Fruit fly (Drosophila melanogaster) whole organism, embryonic: ENCODE data around the gene bmm.

Experiments used
- ATbp ChIP-seq: fragments of 200-800 bp; sonication (Bioruptor generic); optimal IDR thresholded peaks from 2 replicates; lab custom pipeline; 2017; ENCODE audit warnings: missing biosample characterization, mild to moderate bottlenecking, missing genetic modification characterization, missing genetic modification reagents
- Antp ChIP-seq: fragments of 200-800 bp; sonication (Bioruptor generic); optimal IDR thresholded peaks from 3 replicates; lab custom pipeline; 2016; ENCODE audit warnings: missing biosample characterization, missing genetic modification characterization
- B-H1 ChIP-seq: fragments of 200-800 bp; sonication (Bioruptor generic); IDR thresholded peaks from 3 replicates; pipeline ENCODE4 v1.3.6; 2022; ENCODE audit warnings: missing biosample characterization, missing genetic modification characterization
- CG1024 ChIP-seq: fragments of 200-800 bp; sonication (Bioruptor generic); IDR thresholded peaks from 2 replicates; pipeline ENCODE4 v1.3.6; 2022; ENCODE audit warnings: missing biosample characterization, missing genetic modification characterization
- CG10565 ChIP-seq: fragments of 200-800 bp; sonication (Bioruptor generic); optimal IDR thresholded peaks from 3 replicates; lab custom pipeline; 2016; ENCODE audit warnings: missing biosample characterization, mild to moderate bottlenecking, missing genetic modification characterization
- CG12391 ChIP-seq: fragments of 200-800 bp; sonication (Bioruptor generic); optimal IDR thresholded peaks from 3 replicates; lab custom pipeline; 2018; ENCODE audit warnings: missing biosample characterization, mild to moderate bottlenecking, missing genetic modification characterization, moderate library complexity
- CG15011 ChIP-seq: fragments of 200-800 bp; sonication (Bioruptor generic); optimal IDR thresholded peaks from 3 replicates; lab custom pipeline; 2018; ENCODE audit warnings: missing biosample characterization, mild to moderate bottlenecking, missing genetic modification characterization
- CG16779 ChIP-seq: fragments of 200-800 bp; sonication (Bioruptor generic); IDR thresholded peaks from 2 replicates; pipeline ENCODE4 v1.3.6; 2022; ENCODE audit warnings: missing biosample characterization, missing genetic modification characterization
- CG18011 ChIP-seq: fragments of 200-800 bp; sonication (Bioruptor generic); optimal IDR thresholded peaks from 2 replicates; lab custom pipeline; 2017; ENCODE audit warnings: missing biosample characterization, missing genetic modification characterization, mild to moderate bottlenecking, moderate library complexity, missing genotype
- CG31365 ChIP-seq: fragments of 200-800 bp; sonication (Bioruptor generic); optimal IDR thresholded peaks from 2 replicates; lab custom pipeline; 2018; ENCODE audit warnings: missing biosample characterization, mild to moderate bottlenecking, missing genetic modification characterization
- CG3838 ChIP-seq: fragments of 200-800 bp; sonication (Bioruptor generic); optimal IDR thresholded peaks from 3 replicates; lab custom pipeline; 2016; ENCODE audit warnings: missing biosample characterization, missing genetic modification characterization
- CG3995 ChIP-seq: fragments of 200-800 bp; sonication (Bioruptor generic); optimal IDR thresholded peaks from 3 replicates; lab custom pipeline; 2016; ENCODE audit warnings: missing biosample characterization, missing genetic modification characterization
- CG6689 ChIP-seq: fragments of 200-800 bp; sonication (Bioruptor generic); IDR thresholded peaks from 2 replicates; pipeline ENCODE4 v1.3.6; 2022; ENCODE audit warnings: missing biosample characterization, missing genetic modification characterization
- CG7271 ChIP-seq: fragments of 200-800 bp; sonication (Bioruptor generic); optimal IDR thresholded peaks from 2 replicates; lab custom pipeline; 2018; ENCODE audit warnings: missing biosample characterization, mild to moderate bottlenecking, missing genetic modification characterization, moderate library complexity
- CG7357 ChIP-seq: fragments of 200-800 bp; sonication (Bioruptor generic); IDR thresholded peaks from 3 replicates; pipeline ENCODE4 v1.3.6; 2022; ENCODE audit warnings: missing biosample characterization, missing genetic modification characterization
- CG9932 ChIP-seq: fragments of 200-800 bp; sonication (Bioruptor generic); IDR thresholded peaks from 2 replicates; pipeline ENCODE4 v1.3.6; 2022; ENCODE audit warnings: missing biosample characterization, missing genetic modification characterization
- Dbx ChIP-seq: fragments of 200-800 bp; sonication (Bioruptor generic); IDR thresholded peaks from 3 replicates; pipeline ENCODE4 v1.3.6; 2022; ENCODE audit warnings: missing biosample characterization, missing genetic modification characterization
- Dfd ChIP-seq, 2 experiments: fragments of >200 bp; optimal IDR thresholded peaks; 2 replicates each; lab custom pipeline; 2017; ENCODE audit warnings: missing biosample characterization in 2 of 2, missing genetic modification characterization in 2 of 2
- E2f1 ChIP-seq: fragments of 200-800 bp; sonication (Bioruptor generic); IDR thresholded peaks from 2 replicates; pipeline ENCODE4 v1.3.6; 2022; ENCODE audit warnings: missing biosample characterization, missing genetic modification characterization
- ERR ChIP-seq: fragments of 200-800 bp; sonication (Bioruptor generic); optimal IDR thresholded peaks from 2 replicates; lab custom pipeline; 2016; ENCODE audit warnings: missing biosample characterization, missing genetic modification characterization
- HLH3B ChIP-seq: fragments of 200-800 bp; sonication (Bioruptor generic); IDR thresholded peaks from 2 replicates; pipeline ENCODE4 v1.3.6; 2022; ENCODE audit warnings: missing biosample characterization, missing genetic modification characterization
- Hand ChIP-seq: fragments of 200-800 bp; sonication (Bioruptor generic); optimal IDR thresholded peaks from 2 replicates; lab custom pipeline; 2017; ENCODE audit warnings: mild to moderate bottlenecking, missing biosample characterization, missing genetic modification reagents, missing genetic modification characterization
- Jarid2 ChIP-seq: fragments of 200-800 bp; sonication (Bioruptor generic); optimal IDR thresholded peaks from 3 replicates; lab custom pipeline; 2017; ENCODE audit warnings: mild to moderate bottlenecking, missing biosample characterization, missing genetic modification reagents, missing genetic modification characterization
- Lim3 ChIP-seq: fragments of 200-800 bp; sonication (Bioruptor generic); IDR thresholded peaks from 2 replicates; pipeline ENCODE4 v1.3.6; 2022; ENCODE audit warnings: missing biosample characterization, missing genetic modification characterization
- Spps ChIP-seq: fragments of 200-800 bp; sonication (Bioruptor generic); optimal IDR thresholded peaks from 2 replicates; lab custom pipeline; 2018; ENCODE audit warnings: missing biosample characterization, mild to moderate bottlenecking, missing genetic modification characterization
- Stat92E ChIP-seq, 3 experiments: fragments of >200 bp in 2 of 3; fragments of 200-800 bp in 1 of 3; sonication (Bioruptor generic) in 1 of 3; optimal IDR thresholded peaks; 2 replicates each; lab custom pipeline; 2017 to 2019; ENCODE audit warnings: missing biosample characterization in 3 of 3, missing genetic modification characterization in 3 of 3, mild to moderate bottlenecking in 1 of 3, moderate library complexity in 1 of 3
- Vsx1 ChIP-seq: fragments of 200-800 bp; sonication (Bioruptor generic); optimal IDR thresholded peaks from 2 replicates; lab custom pipeline; 2017; ENCODE audit warnings: missing biosample characterization, mild to moderate bottlenecking, missing genetic modification characterization, missing genetic modification reagents
- amos ChIP-seq: fragments of 200-800 bp; sonication (Bioruptor generic); IDR thresholded peaks from 2 replicates; pipeline ENCODE4 v1.3.6; 2022; ENCODE audit warnings: missing biosample characterization, missing genetic modification characterization; ENCODE audit not compliant: partially characterized antibody
- dati ChIP-seq: fragments of 200-800 bp; sonication (Bioruptor generic); IDR thresholded peaks from 2 replicates; pipeline ENCODE4 v1.3.6; 2022; ENCODE audit warnings: missing biosample characterization, missing genetic modification characterization
- dmrt99B ChIP-seq: fragments of 200-800 bp; sonication (Bioruptor generic); optimal IDR thresholded peaks from 2 replicates; lab custom pipeline; 2018; ENCODE audit warnings: missing biosample characterization, mild to moderate bottlenecking, missing genetic modification characterization, moderate library complexity
- dysf ChIP-seq: fragments of 200-800 bp; sonication (Bioruptor generic); IDR thresholded peaks from 3 replicates; pipeline ENCODE4 v1.3.6; 2022; ENCODE audit warnings: missing biosample characterization, missing genetic modification characterization
- en ChIP-seq: fragments of 200-800 bp; sonication (Bioruptor generic); optimal IDR thresholded peaks from 2 replicates; lab custom pipeline; 2016; ENCODE audit warnings: missing biosample characterization, missing genetic modification characterization
- eve ChIP-seq, 2 experiments: fragments of >200 bp; optimal IDR thresholded peaks; 2 replicates each; lab custom pipeline; 2017; ENCODE audit warnings: missing biosample characterization in 2 of 2, missing genetic modification characterization in 2 of 2
- gcm2 ChIP-seq: fragments of 200-800 bp; sonication (Bioruptor generic); optimal IDR thresholded peaks from 2 replicates; lab custom pipeline; 2016; ENCODE audit warnings: missing biosample characterization, missing genetic modification characterization
- gro ChIP-seq: fragments of 200-800 bp; sonication (Bioruptor generic); optimal IDR thresholded peaks from 2 replicates; lab custom pipeline; 2016; ENCODE audit warnings: missing biosample characterization, missing genetic modification characterization
- ham ChIP-seq: fragments of 200-800 bp; sonication (Bioruptor generic); IDR thresholded peaks from 2 replicates; pipeline ENCODE4 v1.3.6; 2022; ENCODE audit warnings: missing biosample characterization, missing genetic modification characterization
- hb ChIP-seq: fragments of 200-800 bp; sonication (Bioruptor generic); IDR thresholded peaks from 3 replicates; pipeline ENCODE4 v1.3.6; 2022; ENCODE audit warnings: missing biosample characterization, missing genetic modification characterization; ENCODE audit not compliant: partially characterized antibody
- mirr ChIP-seq: fragments of 200-800 bp; sonication (Bioruptor generic); optimal IDR thresholded peaks from 3 replicates; lab custom pipeline; 2018; ENCODE audit warnings: missing biosample characterization, mild to moderate bottlenecking, missing genetic modification characterization
- pan ChIP-seq, 4 experiments: fragments of >200 bp in 3 of 4; fragments of 200-800 bp in 1 of 4; sonication (Bioruptor generic) in 1 of 4; optimal IDR thresholded peaks in 3 of 4; IDR thresholded peaks in 1 of 4; 2 replicates each; pipeline versions ENCODE4 v1.3.6 to Lab custom; 2017 to 2022; ENCODE audit warnings: missing biosample characterization in 2 of 4, missing genetic modification characterization in 2 of 4, mixed read lengths in 1 of 4
- peb ChIP-seq: fragments of 200-800 bp; sonication (Bioruptor generic); IDR thresholded peaks from 2 replicates; pipeline ENCODE4 v1.3.6; 2022; ENCODE audit warnings: missing biosample characterization, missing genetic modification characterization
- pho ChIP-seq: fragments of 200-800 bp; sonication (Bioruptor generic); optimal IDR thresholded peaks from 2 replicates; lab custom pipeline; 2016; ENCODE audit warnings: missing biosample characterization, missing genetic modification characterization
- pros ChIP-seq: fragments of 200-800 bp; sonication (Bioruptor generic); optimal IDR thresholded peaks from 3 replicates; lab custom pipeline; 2019; ENCODE audit warnings: missing biosample characterization, mild to moderate bottlenecking, missing genetic modification characterization, moderate library complexity
- pzg ChIP-seq: fragments of 200-800 bp; sonication (Bioruptor generic); optimal IDR thresholded peaks from 3 replicates; lab custom pipeline; 2018; ENCODE audit warnings: missing biosample characterization, mild to moderate bottlenecking, missing genetic modification characterization, moderate library complexity
- run ChIP-seq: fragments of 200-800 bp; sonication (Bioruptor generic); optimal IDR thresholded peaks from 3 replicates; lab custom pipeline; 2018; ENCODE audit warnings: missing biosample characterization, mild to moderate bottlenecking, missing genetic modification characterization
- stc ChIP-seq: fragments of 200-800 bp; sonication (Bioruptor generic); IDR thresholded peaks from 2 replicates; pipeline ENCODE4 v1.3.6; 2022; ENCODE audit warnings: missing biosample characterization, missing genetic modification characterization
- tio ChIP-seq: fragments of 200-800 bp; sonication (Bioruptor generic); optimal IDR thresholded peaks from 2 replicates; lab custom pipeline; 2017; ENCODE audit warnings: missing biosample characterization, missing genetic modification characterization, inconsistent platforms
- tna ChIP-seq: fragments of 200-800 bp; sonication (Bioruptor generic); IDR thresholded peaks from 2 replicates; pipeline ENCODE4 v1.3.6; 2022; ENCODE audit warnings: missing biosample characterization, missing genetic modification characterization; ENCODE audit not compliant: partially characterized antibody
- vnd ChIP-seq: fragments of 200-800 bp; sonication (Bioruptor generic); IDR thresholded peaks from 3 replicates; pipeline ENCODE4 v1.3.6; 2022; ENCODE audit warnings: missing biosample characterization, missing genetic modification characterization; ENCODE audit not compliant: partially characterized antibody

The bmm gene

DNA sequence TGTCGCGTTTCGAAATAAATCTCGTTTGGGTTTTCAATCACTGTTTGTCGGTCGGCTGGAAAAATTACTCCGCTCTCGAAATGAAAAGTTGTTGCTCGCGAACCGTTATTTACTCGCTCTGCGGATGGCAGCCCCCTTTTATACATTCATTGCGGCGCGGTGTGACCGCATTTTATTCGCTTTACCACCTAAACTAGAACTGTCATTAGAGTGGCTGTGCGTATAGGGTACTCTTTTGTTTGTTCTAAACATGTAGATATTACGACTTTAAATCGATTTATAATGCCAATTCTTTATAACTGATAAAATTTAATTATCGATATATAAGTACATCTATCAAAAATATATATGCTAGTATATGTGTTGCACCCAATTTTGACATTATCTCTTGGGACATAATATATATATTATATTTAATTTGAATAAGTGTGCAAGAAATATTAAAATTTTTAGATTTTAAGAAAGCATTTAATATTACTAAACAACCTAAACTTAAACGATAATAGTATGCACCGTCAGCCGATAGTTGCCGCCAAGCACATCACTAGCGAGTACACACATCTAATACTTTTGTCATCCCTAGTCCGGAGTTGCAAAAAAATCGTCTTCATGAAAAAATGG lies at the start of gene bmm, which contains the start of gene Tdrd3 (continued):
- no peak for TF ChIP-seq Lim3 (GFP tag; lab: Robert Waterston, UW)
- peak; percentile 39 for TF ChIP-seq CG3995 (GFP tag; lab: Kevin White, UChicago)
- peak; percentile 70 for TF ChIP-seq CG6689 (GFP tag; lab: Robert Waterston, UW)
- TF ChIP-seq HLH3B (GFP tag; lab: Robert Waterston, UW), result peak; percentile 75
- no peak for TF ChIP-seq eve (GFP tag; optimal IDR thresholded peaks at IDR 0.05; lab: Kevin White, UChicago)
- peak; percentile 38 for TF ChIP-seq mirr (GFP tag; lab: Kevin White, UChicago)
- TF ChIP-seq run (tag; lab: Kevin White, UChicago), result peak; percentile 10
- TF ChIP-seq pan (optimal IDR thresholded peaks at IDR 0.05; lab: Kevin White, UChicago), result no peak
- TF ChIP-seq pan (GFP tag; optimal IDR thresholded peaks at IDR 0.05 in 1 of 2, IDR thresholded peaks at IDR 0.05 in 1 of 2), result peak in 1 of 2 experiments; percentile 55
- peak; percentile 95 for TF ChIP-seq CG12391 (tag; lab: Kevin White, UChicago)
- peak; percentile 82 for TF ChIP-seq dysf (GFP tag; lab: Robert Waterston, UW)
- TF ChIP-seq tna (GFP tag; lab: Robert Waterston, UW), result peak; percentile 57
- no peak for TF ChIP-seq en (GFP tag; lab: Kevin White, UChicago)
- TF ChIP-seq ham (GFP tag; lab: Robert Waterston, UW), result no peak; the same call in 1 of the 2 replicates
- TF ChIP-seq dmrt99B (tag; lab: Kevin White, UChicago), result peak; percentile 76
- peak; percentile 48 for TF ChIP-seq CG3838 (GFP tag; lab: Kevin White, UChicago)
- TF ChIP-seq pzg (GFP tag; lab: Kevin White, UChicago), result peak; percentile 64
- peak; percentile 13 for TF ChIP-seq Hand (GFP tag; lab: Kevin White, UChicago)
- peak; percentile 53 for TF ChIP-seq Vsx1 (GFP tag; lab: Kevin White, UChicago)
- peak; percentile 88 for TF ChIP-seq Jarid2 (GFP tag; lab: Kevin White, UChicago)
- TF ChIP-seq dati, result 0 out of 2 replicates have a peak, but pooled peaks have one; percentile 23
- TF ChIP-seq CG9932 (GFP tag; lab: Robert Waterston, UW), result peak; percentile 96
- TF ChIP-seq E2f1 (GFP tag; lab: Robert Waterston, UW), result peak; percentile 62; the same call in 1 of the 2 replicates
- peak; percentile 71 for TF ChIP-seq tio (GFP tag; lab: Kevin White, UChicago)
- TF ChIP-seq B-H1, result 0 out of 3 replicates have a peak, but pooled peaks have one; percentile 43
- peak; percentile 49 for TF ChIP-seq ATbp (GFP tag; lab: Kevin White, UChicago)
- TF ChIP-seq CG7271 (tag; lab: Kevin White, UChicago), result peak; percentile 46
- TF ChIP-seq CG7357 (GFP tag; lab: Robert Waterston, UW), result 0 out of 3 replicates have a peak, but pooled peaks have one; percentile 37
- TF ChIP-seq CG10565 (GFP tag; lab: Kevin White, UChicago), result no peak
- peak; percentile 91 for TF ChIP-seq amos (GFP tag; lab: Robert Waterston, UW)
- no peak for TF ChIP-seq Dfd (GFP tag; optimal IDR thresholded peaks at IDR 0.05; lab: Kevin White, UChicago)
- TF ChIP-seq CG16779 (GFP tag; lab: Robert Waterston, UW), result peak; percentile 15; the same call in 1 of the 2 replicates
- TF ChIP-seq CG15011 (GFP tag; lab: Kevin White, UChicago), result peak; percentile 44
- TF ChIP-seq Antp, result peak; percentile 74
- no peak for TF ChIP-seq CG31365
- TF ChIP-seq CG18011 (GFP tag; lab: Kevin White, UChicago), result peak; percentile 34
- peak; percentile 83 for TF ChIP-seq Dbx (GFP tag; lab: Robert Waterston, UW)
- no peak for TF ChIP-seq pros (GFP tag; lab: Kevin White, UChicago)
- TF ChIP-seq ERR, result no peak
- peak; percentile 25; the same call in 1 of the 2 replicates for TF ChIP-seq stc (GFP tag; lab: Robert Waterston, UW)
- TF ChIP-seq pho, result peak; percentile 75
- TF ChIP-seq CG1024 (GFP tag; lab: Robert Waterston, UW), result peak; percentile 39; the same call in 1 of the 2 replicates
- no peak for TF ChIP-seq gcm2 (GFP tag; lab: Kevin White, UChicago)
- TF ChIP-seq peb (GFP tag; lab: Robert Waterston, UW), result no peak
- TF ChIP-seq gro (GFP tag; lab: Kevin White, UChicago), result no peak
- TF ChIP-seq vnd (GFP tag; lab: Robert Waterston, UW), result peak; percentile 84
- peak; percentile 84 for TF ChIP-seq hb (GFP tag; lab: Robert Waterston, UW)
- TF ChIP-seq Spps, result peak; percentile 48
- peak in 1 of 3 experiments; percentile 63 for TF ChIP-seq Stat92E (GFP tag; optimal IDR thresholded peaks at IDR 0.05; lab: Kevin White, UChicago)
